ENCODE assay signal across 1 fruit fly cellular context in the genomic region with DNA sequence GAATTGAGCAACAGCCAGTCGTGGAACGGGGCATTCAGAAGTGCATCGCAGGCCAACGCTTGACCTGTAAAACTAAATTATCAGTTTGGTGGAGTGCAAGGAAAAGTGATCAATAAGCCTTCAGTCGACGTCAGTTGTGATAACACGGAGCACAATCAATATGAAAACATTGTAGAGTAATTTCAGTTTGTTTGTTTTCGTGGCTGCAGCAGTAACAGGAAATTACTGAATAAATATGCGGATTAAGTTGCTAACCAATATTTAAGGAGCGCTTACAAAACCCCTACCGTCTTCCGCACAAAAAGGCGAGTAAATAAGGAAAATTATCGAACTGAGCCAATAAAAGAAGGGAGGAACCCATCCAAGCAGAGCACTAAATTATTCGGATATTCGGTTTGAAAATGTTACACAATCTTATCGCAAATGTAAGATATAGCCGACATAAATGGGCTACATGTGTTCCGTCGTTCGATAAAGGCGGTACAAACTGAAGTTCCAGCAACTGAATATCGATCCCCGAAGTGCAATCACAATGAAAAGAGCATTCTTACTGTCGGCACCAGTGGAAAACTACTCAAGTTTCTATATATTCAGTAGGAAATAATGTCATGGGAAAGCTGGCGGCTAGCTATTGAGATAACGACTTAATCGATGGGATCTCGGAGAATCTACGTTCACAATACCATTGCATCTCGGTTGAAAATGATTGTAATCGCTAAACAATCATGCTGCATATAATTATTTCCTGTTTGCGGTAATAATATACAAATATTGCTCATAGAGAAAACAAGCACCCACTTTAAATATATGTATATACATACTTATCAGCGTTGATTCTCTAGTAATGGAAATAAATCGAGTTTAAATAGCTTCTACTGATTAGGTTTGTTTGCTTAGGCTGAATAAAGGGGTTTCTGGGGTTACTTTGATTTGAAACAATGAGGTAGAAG.
A peak's percentile ranks its signal among the peaks of the same experiment; 100 is the strongest.
TF ChIP-seq lines count a peak whose summit lies in the region.

No protein-coding gene starts in this region.

TF ChIP-seq in whole organism, embryonic, 481 proteins besides CTCF, POLR2A, EP300 and RAD21 (continued from another document and continues in another):
- TF ChIP-seq Sox102F (GFP tag; optimal IDR thresholded peaks at IDR 0.05; lab: Kevin White, UChicago) (peak; percentile 62), CG1529 (GFP tag; optimal IDR thresholded peaks at IDR 0.05; lab: Kevin White, UChicago) (peak; percentile 78), CG30020 (tag; optimal IDR thresholded peaks at IDR 0.05; lab: Kevin White, UChicago) (no peak), Oli (tag; optimal IDR thresholded peaks at IDR 0.05; lab: Kevin White, UChicago) (peak; percentile 32), CHES-1-like (GFP tag; optimal IDR thresholded peaks at IDR 0.05; lab: Kevin White, UChicago) (peak; percentile 50), bab2 (GFP tag; optimal IDR thresholded peaks at IDR 0.05; lab: Kevin White, UChicago) (peak; percentile 70), CG10366 (GFP tag; IDR thresholded peaks at IDR 0.05; lab: Robert Waterston, UW) (0 out of 2 replicates have a peak, but pooled peaks have one; percentile 12), CG17359 (tag; optimal IDR thresholded peaks at IDR 0.05; lab: Kevin White, UChicago) (peak; percentile 74), Drgx (GFP tag; IDR thresholded peaks at IDR 0.05; lab: Robert Waterston, UW) (no peak), CG43689 (GFP tag; IDR thresholded peaks at IDR 0.05; lab: Robert Waterston, UW) (0 out of 2 replicates have a peak, but pooled peaks have one; percentile 38), CG17912 (GFP tag; optimal IDR thresholded peaks at IDR 0.05; lab: Kevin White, UChicago) (no peak), p53 (GFP tag; optimal IDR thresholded peaks at IDR 0.05; lab: Kevin White, UChicago) (peak; percentile 64), Neu2 (GFP tag; optimal IDR thresholded peaks at IDR 0.05; lab: Kevin White, UChicago; ENCODE audit: borderline replicate concordance) (no peak), wor (GFP tag; IDR thresholded peaks at IDR 0.05; lab: Robert Waterston, UW) (no peak), CG14441 (GFP tag; IDR thresholded peaks at IDR 0.05; lab: Robert Waterston, UW) (peak; percentile 34; the same call in 1 of the 2 replicates), zen2 (GFP tag; IDR thresholded peaks at IDR 0.05; lab: Robert Waterston, UW; ENCODE audit: partially characterized antibody) (no peak), CG14014 (GFP tag; IDR thresholded peaks at IDR 0.05; lab: Robert Waterston, UW) (peak; percentile 53; the same call in 1 of the 2 replicates), Jarid2 (GFP tag; optimal IDR thresholded peaks at IDR 0.05; lab: Kevin White, UChicago) (peak; percentile 36), CG2129 (GFP tag; IDR thresholded peaks at IDR 0.05; lab: Robert Waterston, UW; ENCODE audit: partially characterized antibody) (no peak), Ets65A (GFP tag; lab: Kevin White, UChicago) (no peak), lilli (GFP tag; optimal IDR thresholded peaks at IDR 0.05; lab: Kevin White, UChicago) (peak; percentile 13), Dad (GFP tag; optimal IDR thresholded peaks at IDR 0.05; lab: Kevin White, UChicago) (peak; percentile 32), CG11247 (GFP tag; IDR thresholded peaks at IDR 0.05; lab: Robert Waterston, UW) (peak; percentile 37; the same call in 1 of the 2 replicates), CG6791 (GFP tag; IDR thresholded peaks at IDR 0.05; lab: Robert Waterston, UW; ENCODE audit: partially characterized antibody) (no peak), CG9727 (GFP tag; optimal IDR thresholded peaks at IDR 0.05; lab: Kevin White, UChicago) (peak; percentile 88), Hr51 (GFP tag; optimal IDR thresholded peaks at IDR 0.05; lab: Kevin White, UChicago) (peak; percentile 34 to 38), CG2120 (GFP tag; optimal IDR thresholded peaks at IDR 0.05; lab: Kevin White, UChicago) (no peak), Med (GFP tag; lab: Kevin White, UChicago) (peak; percentile 92), fd102C (GFP tag; optimal IDR thresholded peaks at IDR 0.05; lab: Kevin White, UChicago) (peak; percentile 94), luna (GFP tag; optimal IDR thresholded peaks at IDR 0.05; lab: Kevin White, UChicago) (no peak), sens (GFP tag; lab: Kevin White, UChicago) (peak; percentile 95), E2f1 (GFP tag; IDR thresholded peaks at IDR 0.05; lab: Robert Waterston, UW) (peak; percentile 53; the same call in 1 of the 2 replicates), Gsc (GFP tag; IDR thresholded peaks at IDR 0.05; lab: Robert Waterston, UW) (no peak), tin (GFP tag; optimal IDR thresholded peaks at IDR 0.05; lab: Kevin White, UChicago) (peak; percentile 13), B-H1 (GFP tag; IDR thresholded peaks at IDR 0.05; lab: Robert Waterston, UW) (no peak), CG11456 (GFP tag; IDR thresholded peaks at IDR 0.05; lab: Robert Waterston, UW) (0 out of 3 replicates have a peak, but pooled peaks have one; percentile 12), tna (GFP tag; IDR thresholded peaks at IDR 0.05; lab: Robert Waterston, UW; ENCODE audit: partially characterized antibody) (no peak), BtbVII (GFP tag; optimal IDR thresholded peaks at IDR 0.05; lab: Kevin White, UChicago) (peak; percentile 71), CG10654 (GFP tag; optimal IDR thresholded peaks at IDR 0.05; lab: Kevin White, UChicago) (peak; percentile 57), Hsf (GFP tag; optimal IDR thresholded peaks at IDR 0.05; lab: Kevin White, UChicago) (peak; percentile 60), CG17361 (GFP tag; IDR thresholded peaks at IDR 0.05; lab: Robert Waterston, UW) (peak; percentile 65; the same call in 2 of the 3 replicates), sr (GFP tag; IDR thresholded peaks at IDR 0.05; lab: Robert Waterston, UW) (0 out of 3 replicates have a peak, but pooled peaks have one; percentile 34), CG18011 (GFP tag; optimal IDR thresholded peaks at IDR 0.05; lab: Kevin White, UChicago) (peak; percentile 8), en (GFP tag; optimal IDR thresholded peaks at IDR 0.05; lab: Kevin White, UChicago) (peak; percentile 46), CG33557 (GFP tag; optimal IDR thresholded peaks at IDR 0.05; lab: Kevin White, UChicago) (peak; percentile 80), CG4854 (GFP tag; optimal IDR thresholded peaks at IDR 0.05; lab: Kevin White, UChicago) (peak; percentile 57), CG7963 (GFP tag; IDR thresholded peaks at IDR 0.05; lab: Robert Waterston, UW; ENCODE audit: partially characterized antibody) (no peak), CG2889 (GFP tag; IDR thresholded peaks at IDR 0.05; lab: Robert Waterston, UW) (no peak), HLH4C (GFP tag; IDR thresholded peaks at IDR 0.05; lab: Robert Waterston, UW; ENCODE audit: partially characterized antibody) (no peak), esg (GFP tag; conservative IDR thresholded peaks at IDR 0.05; lab: Robert Waterston, UW) (no peak), peb (GFP tag; IDR thresholded peaks at IDR 0.05; lab: Robert Waterston, UW) (no peak), TFAM (GFP tag; optimal IDR thresholded peaks at IDR 0.05; lab: Kevin White, UChicago) (peak; percentile 14), Aef1 (GFP tag; IDR thresholded peaks at IDR 0.05; lab: Robert Waterston, UW) (no peak), kah (GFP tag; optimal IDR thresholded peaks at IDR 0.05; lab: Kevin White, UChicago) (peak; percentile 32), gro (GFP tag; optimal IDR thresholded peaks at IDR 0.05; lab: Kevin White, UChicago) (no peak), gcm2 (GFP tag; optimal IDR thresholded peaks at IDR 0.05; lab: Kevin White, UChicago) (no peak), tgo (GFP tag; IDR thresholded peaks at IDR 0.05; lab: Robert Waterston, UW) (peak; percentile 48; the same call in 1 of the 3 replicates), dan (GFP tag; IDR thresholded peaks at IDR 0.05; lab: Robert Waterston, UW) (no peak), Side (GFP tag; optimal IDR thresholded peaks at IDR 0.05; lab: Kevin White, UChicago) (peak; percentile 68), CG7271 (tag; optimal IDR thresholded peaks at IDR 0.05; lab: Kevin White, UChicago) (peak; percentile 52), chn (GFP tag; optimal IDR thresholded peaks at IDR 0.05; lab: Kevin White, UChicago) (no peak), CG31224 (GFP tag; IDR thresholded peaks at IDR 0.05; lab: Robert Waterston, UW) (no peak), zf30C (GFP tag; optimal IDR thresholded peaks at IDR 0.05; lab: Kevin White, UChicago) (no peak), CG17385 (GFP tag; optimal IDR thresholded peaks at IDR 0.05; lab: Kevin White, UChicago) (peak; percentile 54), Oaz (GFP tag; IDR thresholded peaks at IDR 0.05; lab: Robert Waterston, UW) (0 out of 2 replicates have a peak, but pooled peaks have one; percentile 28), Atf6 (GFP tag; IDR thresholded peaks at IDR 0.05; lab: Robert Waterston, UW) (no peak; the same call in 1 of the 2 replicates), CG7987 (GFP tag; optimal IDR thresholded peaks at IDR 0.05; lab: Kevin White, UChicago) (peak; percentile 80), lbe (GFP tag; optimal IDR thresholded peaks at IDR 0.05; lab: Kevin White, UChicago) (no peak), knrl (GFP tag; IDR thresholded peaks at IDR 0.05; lab: Robert Waterston, UW; ENCODE audit: partially characterized antibody) (no peak), CG12104 (GFP tag; optimal IDR thresholded peaks at IDR 0.05; lab: Kevin White, UChicago) (peak; percentile 41), CG7745 (tag; optimal IDR thresholded peaks at IDR 0.05; lab: Kevin White, UChicago) (peak; percentile 85), Mes4 (GFP tag; optimal IDR thresholded peaks at IDR 0.05; lab: Kevin White, UChicago) (peak; percentile 71), repo (GFP tag; optimal IDR thresholded peaks at IDR 0.05; lab: Kevin White, UChicago) (peak; percentile 47), ftz-f1 (GFP tag; optimal IDR thresholded peaks at IDR 0.05; lab: Kevin White, UChicago) (no peak), Kr (GFP tag; optimal IDR thresholded peaks at IDR 0.05; lab: Kevin White, UChicago) (peak; percentile 91), CG18476 (GFP tag; optimal IDR thresholded peaks at IDR 0.05; lab: Kevin White, UChicago) (peak; percentile 47), btn (GFP tag; optimal IDR thresholded peaks at IDR 0.05; lab: Kevin White, UChicago) (peak; percentile 56), abd-A (tag; optimal IDR thresholded peaks at IDR 0.05; lab: Kevin White, UChicago) (no peak), cwo (GFP tag; optimal IDR thresholded peaks at IDR 0.05; lab: Kevin White, UChicago) (peak; percentile 27), Trl (optimal IDR thresholded peaks at IDR 0.05; lab: Kevin White, UChicago) (no peak), Trl (GFP tag; optimal IDR thresholded peaks at IDR 0.05; lab: Kevin White, UChicago) (peak; percentile 80), Fer3 (tag; optimal IDR thresholded peaks at IDR 0.05; lab: Kevin White, UChicago) (peak; percentile 41), CG34224 (GFP tag; IDR thresholded peaks at IDR 0.05; lab: Robert Waterston, UW; ENCODE audit: partially characterized antibody) (no peak), ATbp (GFP tag; optimal IDR thresholded peaks at IDR 0.05; lab: Kevin White, UChicago) (peak; percentile 88), cg (GFP tag; optimal IDR thresholded peaks at IDR 0.05; lab: Kevin White, UChicago) (no peak), pan (optimal IDR thresholded peaks at IDR 0.05; lab: Kevin White, UChicago) (no peak), pan (GFP tag; optimal IDR thresholded peaks at IDR 0.05 in 1 of 2, IDR thresholded peaks at IDR 0.05 in 1 of 2) (peak in 1 of 2 experiments; percentile 58), CkIIα-i1 (GFP tag; IDR thresholded peaks at IDR 0.05; lab: Robert Waterston, UW) (no peak), trh (GFP tag; optimal IDR thresholded peaks at IDR 0.05; lab: Kevin White, UChicago) (peak; percentile 48), dmrt99B (tag; optimal IDR thresholded peaks at IDR 0.05; lab: Kevin White, UChicago) (peak; percentile 73), vfl (GFP tag; optimal IDR thresholded peaks at IDR 0.05; lab: Kevin White, UChicago) (no peak), CG7928 (GFP tag; optimal IDR thresholded peaks at IDR 0.05; lab: Kevin White, UChicago) (no peak), CG12299 (tag; optimal IDR thresholded peaks at IDR 0.05; lab: Kevin White, UChicago) (peak; percentile 51), CG16813 (GFP tag; IDR thresholded peaks at IDR 0.05; lab: Robert Waterston, UW; ENCODE audit: partially characterized antibody) (no peak), Poxn (GFP tag; IDR thresholded peaks at IDR 0.05; lab: Robert Waterston, UW) (no peak), org-1 (GFP tag; optimal IDR thresholded peaks at IDR 0.05; lab: Kevin White, UChicago) (peak; percentile 77), CG8765 (GFP tag; IDR thresholded peaks at IDR 0.05; lab: Robert Waterston, UW) (no peak), her (GFP tag; optimal IDR thresholded peaks at IDR 0.05; lab: Kevin White, UChicago) (peak; percentile 25), CG33213 (GFP tag; optimal IDR thresholded peaks at IDR 0.05; lab: Kevin White, UChicago) (peak; percentile 82), CG16815 (GFP tag; optimal IDR thresholded peaks at IDR 0.05; lab: Kevin White, UChicago) (peak; percentile 14), cad (GFP tag; optimal IDR thresholded peaks at IDR 0.05; lab: Kevin White, UChicago) (no peak), Hr39 (optimal IDR thresholded peaks at IDR 0.05; lab: Kevin White, UChicago) (no peak), Lhr (GFP tag; optimal IDR thresholded peaks at IDR 0.05; lab: Kevin White, UChicago) (peak; percentile 67), kay (GFP tag; optimal IDR thresholded peaks at IDR 0.05; lab: Kevin White, UChicago) (peak; percentile 28), CG6175 (GFP tag; IDR thresholded peaks at IDR 0.05; lab: Robert Waterston, UW) (no peak), emc (GFP tag; optimal IDR thresholded peaks at IDR 0.05; lab: Kevin White, UChicago) (no peak), CG12659 (GFP tag; optimal IDR thresholded peaks at IDR 0.05; lab: Kevin White, UChicago) (peak; percentile 46), yki (optimal IDR thresholded peaks at IDR 0.05; lab: Kevin White, UChicago) (no peak), CG15479 (GFP tag; optimal IDR thresholded peaks at IDR 0.05; lab: Kevin White, UChicago) (peak; percentile 60), Doc3 (GFP tag; IDR thresholded peaks at IDR 0.05; lab: Robert Waterston, UW; ENCODE audit: partially characterized antibody) (no peak), Deaf1 (tag; optimal IDR thresholded peaks at IDR 0.05; lab: Kevin White, UChicago) (no peak), CG15696 (tag; optimal IDR thresholded peaks at IDR 0.05; lab: Kevin White, UChicago) (peak; percentile 94), chm (GFP tag; IDR thresholded peaks at IDR 0.05; lab: Robert Waterston, UW) (peak; percentile 86), wek (GFP tag; optimal IDR thresholded peaks at IDR 0.05; lab: Kevin White, UChicago) (peak; percentile 75), CG3726 (GFP tag; IDR thresholded peaks at IDR 0.05; lab: Robert Waterston, UW) (no peak), CG11696 (GFP tag; IDR thresholded peaks at IDR 0.05; lab: Robert Waterston, UW) (no peak), HLH3B (GFP tag; IDR thresholded peaks at IDR 0.05; lab: Robert Waterston, UW) (peak; percentile 54; the same call in 1 of the 2 replicates), Bgb (GFP tag; IDR thresholded peaks at IDR 0.05; lab: Robert Waterston, UW; ENCODE audit: partially characterized antibody) (no peak)
